Worm (Caenorhabditis elegans) whole organism, young adult: ENCODE measurements around the gene msp-152.

ENCODE experiments used
- B0261.1 ChIP-seq: sonication (generic microtip); optimal IDR thresholded peaks from 2 replicates; lab custom pipeline; 2016; ENCODE audit warnings: mild to moderate bottlenecking, missing genetic modification characterization, moderate library complexity, missing compliant biosample characterization
- D2030.7 ChIP-seq: fragments of 200-800 bp; sonication (Bioruptor generic); IDR thresholded peaks from 2 replicates; pipeline ENCODE4 v1.3.6; 2022; ENCODE audit warnings: missing genetic modification reagents, missing genetic modification characterization, missing compliant biosample characterization
- F33H1.4 ChIP-seq: fragments of 200-800 bp; sonication (Bioruptor generic); IDR thresholded peaks from 2 replicates; pipeline ENCODE4 v1.3.6; 2022; ENCODE audit warnings: missing genetic modification reagents, missing genetic modification characterization, missing compliant biosample characterization
- K12H6.12 ChIP-seq: fragments of 200-800 bp; sonication (Bioruptor generic); optimal IDR thresholded peaks from 2 replicates; lab custom pipeline; 2018; ENCODE audit warnings: mild to moderate bottlenecking, missing genetic modification characterization, missing compliant biosample characterization
- Y95B8A.8 ChIP-seq: fragments of 200-800 bp; sonication (Bioruptor generic); IDR thresholded peaks from 2 replicates; pipeline ENCODE4 v1.3.6; 2022; ENCODE audit warnings: missing genetic modification reagents, missing genetic modification characterization, missing compliant biosample characterization
- aptf-2 ChIP-seq: fragments of 200-800 bp; sonication (Bioruptor generic); conservative IDR thresholded peaks from 2 replicates; pipeline ENCODE4 v1.3.6; 2022; ENCODE audit warnings: missing genetic modification reagents, missing genetic modification characterization, missing compliant biosample characterization
- aptf-3 ChIP-seq: fragments of 200-800 bp; sonication (Bioruptor generic); IDR thresholded peaks from 2 replicates; pipeline ENCODE4 v1.3.6; 2022; ENCODE audit warnings: missing genetic modification characterization, missing compliant biosample characterization
- attf-5 ChIP-seq: fragments of 200-800 bp; sonication (Bioruptor generic); optimal IDR thresholded peaks from 2 replicates; lab custom pipeline; 2018; ENCODE audit warnings: mild to moderate bottlenecking, missing genetic modification characterization, missing compliant biosample characterization
- cebp-1 ChIP-seq, 2 experiments: fragments of 200-800 bp in 1 of 2; sonication (Bioruptor generic) in 1 of 2; sonication (generic microtip) in 1 of 2; IDR thresholded peaks in 1 of 2; optimal IDR thresholded peaks in 1 of 2; 2 replicates each; pipeline versions ENCODE4 v1.3.6 to Lab custom; 2017 to 2022; ENCODE audit warnings: missing compliant biosample characterization in 2 of 2, missing genetic modification characterization in 2 of 2, mild to moderate bottlenecking in 1 of 2, missing genetic modification reagents in 1 of 2, moderate library complexity in 1 of 2
- cebp-2 ChIP-seq: fragments of 200-800 bp; sonication (Bioruptor generic); IDR thresholded peaks from 2 replicates; pipeline ENCODE4 v1.3.6; 2022; ENCODE audit warnings: missing genetic modification characterization, missing compliant biosample characterization
- ceh-91 ChIP-seq: fragments of 200-800 bp; sonication (Bioruptor generic); IDR thresholded peaks from 2 replicates; pipeline ENCODE4 v1.3.6; 2022; ENCODE audit warnings: missing genetic modification reagents, missing genetic modification characterization, missing compliant biosample characterization
- dox-1 ChIP-seq: fragments of 200-800 bp; sonication (Bioruptor generic); IDR thresholded peaks from 2 replicates; pipeline ENCODE4 v1.3.6; 2022; ENCODE audit warnings: missing genetic modification reagents, missing genetic modification characterization, missing compliant biosample characterization
- dpl-1 ChIP-seq: fragments of 150-350 bp; optimal IDR thresholded peaks from 2 replicates; lab custom pipeline; 2014; ENCODE audit warnings: missing biosample characterization, missing genetic modification reagents, missing genetic modification characterization
- efl-1 ChIP-seq: fragments of 150-350 bp; optimal IDR thresholded peaks from 2 replicates; lab custom pipeline; 2014; ENCODE audit warnings: missing biosample characterization, missing genetic modification reagents, missing genetic modification characterization
- egl-44 ChIP-seq: fragments of 200-800 bp; sonication (Bioruptor generic); IDR thresholded peaks from 2 replicates; pipeline ENCODE4 v1.3.6; 2022; ENCODE audit warnings: missing genetic modification reagents, missing genetic modification characterization, missing compliant biosample characterization
- egrh-3 ChIP-seq: fragments of 200-800 bp; sonication (Bioruptor generic); IDR thresholded peaks from 2 replicates; pipeline ENCODE4 v1.3.6; 2022; ENCODE audit warnings: missing genetic modification reagents, missing genetic modification characterization, missing compliant biosample characterization
- ekl-4 ChIP-seq: fragments of 200-800 bp; sonication (Bioruptor generic); IDR thresholded peaks from 2 replicates; pipeline ENCODE4 v1.3.6; 2022; ENCODE audit warnings: missing genetic modification reagents, missing genetic modification characterization, missing compliant biosample characterization
- fkh-3 ChIP-seq: sonication (generic microtip); optimal IDR thresholded peaks from 2 replicates; lab custom pipeline; 2016; ENCODE audit warnings: mild to moderate bottlenecking, missing genetic modification characterization, missing compliant biosample characterization
- gei-17 ChIP-seq: fragments of 200-800 bp; sonication (Bioruptor generic); optimal IDR thresholded peaks from 2 replicates; lab custom pipeline; 2018; ENCODE audit warnings: mild to moderate bottlenecking, missing genetic modification characterization, missing compliant biosample characterization
- hlh-12 ChIP-seq: sonication (generic microtip); optimal IDR thresholded peaks from 2 replicates; lab custom pipeline; 2016; ENCODE audit warnings: missing genetic modification characterization, missing compliant biosample characterization
- hmg-1.2 ChIP-seq: fragments of 200-800 bp; sonication (Bioruptor generic); IDR thresholded peaks from 2 replicates; pipeline ENCODE4 v1.3.6; 2022; ENCODE audit warnings: missing genetic modification reagents, missing genetic modification characterization, missing compliant biosample characterization
- hsf-1 ChIP-seq: fragments of 200-800 bp; sonication (Bioruptor generic); IDR thresholded peaks from 2 replicates; pipeline ENCODE4 v1.3.6; 2022; ENCODE audit warnings: missing genetic modification reagents, missing genetic modification characterization, missing compliant biosample characterization
- lag-1 ChIP-seq: fragments of 200-800 bp; sonication (Bioruptor generic); IDR thresholded peaks from 2 replicates; pipeline ENCODE4 v1.3.6; 2022; ENCODE audit warnings: missing genetic modification reagents, missing genetic modification characterization, missing compliant biosample characterization
- lin-26 ChIP-seq: fragments of 200-800 bp; sonication (Bioruptor generic); IDR thresholded peaks from 2 replicates; pipeline ENCODE4 v1.3.6; 2022; ENCODE audit warnings: missing genetic modification reagents, missing genetic modification characterization, missing compliant biosample characterization
- lin-40 ChIP-seq: sonication (generic microtip); optimal IDR thresholded peaks from 2 replicates; lab custom pipeline; 2016; ENCODE audit warnings: missing genetic modification characterization, mild to moderate bottlenecking, missing compliant biosample characterization, missing genotype, missing genetic modification reagents
- lir-1 ChIP-seq: fragments of 200-800 bp; sonication (Bioruptor generic); conservative IDR thresholded peaks from 2 replicates; pipeline ENCODE4 v1.3.6; 2022; ENCODE audit warnings: missing genetic modification reagents, missing genetic modification characterization, missing compliant biosample characterization
- lsl-1 ChIP-seq: fragments of 200-800 bp; sonication (Bioruptor generic); optimal IDR thresholded peaks from 2 replicates; lab custom pipeline; 2018; ENCODE audit warnings: mild to moderate bottlenecking, missing genetic modification characterization, moderate library complexity, missing compliant biosample characterization
- madf-6 ChIP-seq: fragments of 200-800 bp; sonication (Bioruptor generic); IDR thresholded peaks from 2 replicates; pipeline ENCODE4 v1.3.6; 2022; ENCODE audit warnings: missing genetic modification reagents, missing genetic modification characterization, missing compliant biosample characterization
- madf-8 ChIP-seq: fragments of 200-800 bp; sonication (Bioruptor generic); conservative IDR thresholded peaks from 2 replicates; pipeline ENCODE4 v1.3.6; 2022; ENCODE audit warnings: missing genetic modification reagents, missing genetic modification characterization, missing compliant biosample characterization
- mcd-1 ChIP-seq: fragments of 200-800 bp; sonication (Bioruptor generic); IDR thresholded peaks from 2 replicates; pipeline ENCODE4 v1.3.6; 2022; ENCODE audit warnings: missing genetic modification reagents, missing genetic modification characterization, missing compliant biosample characterization
- mel-28 ChIP-seq: sonication (generic microtip); optimal IDR thresholded peaks from 2 replicates; lab custom pipeline; 2016; ENCODE audit warnings: borderline replicate concordance, mild to moderate bottlenecking, missing genetic modification characterization, missing compliant biosample characterization
- nfya-2 ChIP-seq: fragments of 200-800 bp; sonication (Bioruptor generic); IDR thresholded peaks from 2 replicates; pipeline ENCODE4 v1.3.6; 2022; ENCODE audit warnings: missing genetic modification reagents, missing genetic modification characterization, missing compliant biosample characterization
- nfyb-1 ChIP-seq: fragments of 200-800 bp; sonication (Bioruptor generic); IDR thresholded peaks from 2 replicates; pipeline ENCODE4 v1.3.6; 2022; ENCODE audit warnings: missing genetic modification reagents, missing genetic modification characterization, missing compliant biosample characterization
- nhr-179 ChIP-seq: sonication (generic microtip); optimal IDR thresholded peaks from 2 replicates; lab custom pipeline; 2016; ENCODE audit warnings: mild to moderate bottlenecking, missing genetic modification characterization, missing compliant biosample characterization
- nhr-80 ChIP-seq: sonication (generic microtip); optimal IDR thresholded peaks from 2 replicates; lab custom pipeline; 2016; ENCODE audit warnings: missing genetic modification characterization, missing compliant biosample characterization
- repo-1 ChIP-seq: sonication (generic microtip); optimal IDR thresholded peaks from 2 replicates; lab custom pipeline; 2017; ENCODE audit warnings: mild to moderate bottlenecking, missing genetic modification characterization, missing compliant biosample characterization
- snpc-1.3 ChIP-seq: sonication (generic microtip); optimal IDR thresholded peaks from 2 replicates; lab custom pipeline; 2017; ENCODE audit warnings: missing genetic modification characterization, mild to moderate bottlenecking, missing compliant biosample characterization, antibody characterized with exemption, moderate library complexity, missing genotype, missing genetic modification reagents; ENCODE audit not compliant: insufficient read depth
- somi-1 ChIP-seq: fragments of 200-800 bp; sonication (Bioruptor generic); optimal IDR thresholded peaks from 2 replicates; lab custom pipeline; 2018; ENCODE audit warnings: mild to moderate bottlenecking, missing genetic modification characterization, missing compliant biosample characterization
- sptf-2 ChIP-seq: fragments of 200-800 bp; sonication (Bioruptor generic); optimal IDR thresholded peaks from 2 replicates; lab custom pipeline; 2018; ENCODE audit warnings: mild to moderate bottlenecking, missing genetic modification characterization, missing compliant biosample characterization
- unc-130 ChIP-seq: sonication (generic microtip); optimal IDR thresholded peaks from 2 replicates; lab custom pipeline; 2016; ENCODE audit warnings: missing genetic modification reagents, missing genetic modification characterization, missing compliant biosample characterization
- unc-62 ChIP-seq: fragments of 150-350 bp; optimal IDR thresholded peaks from 2 replicates; lab custom pipeline; 2014; ENCODE audit warnings: missing biosample characterization, missing genetic modification reagents, missing genetic modification characterization
- xnd-1 ChIP-seq: sonication (generic microtip); optimal IDR thresholded peaks from 2 replicates; lab custom pipeline; 2016; ENCODE audit warnings: missing genotype, missing genetic modification reagents, missing genetic modification characterization, missing compliant biosample characterization
- zim-3 ChIP-seq: sonication (generic microtip); optimal IDR thresholded peaks from 2 replicates; lab custom pipeline; 2017; ENCODE audit warnings: mild to moderate bottlenecking, missing genetic modification characterization, moderate library complexity, missing compliant biosample characterization

Gene msp-152

DNA sequence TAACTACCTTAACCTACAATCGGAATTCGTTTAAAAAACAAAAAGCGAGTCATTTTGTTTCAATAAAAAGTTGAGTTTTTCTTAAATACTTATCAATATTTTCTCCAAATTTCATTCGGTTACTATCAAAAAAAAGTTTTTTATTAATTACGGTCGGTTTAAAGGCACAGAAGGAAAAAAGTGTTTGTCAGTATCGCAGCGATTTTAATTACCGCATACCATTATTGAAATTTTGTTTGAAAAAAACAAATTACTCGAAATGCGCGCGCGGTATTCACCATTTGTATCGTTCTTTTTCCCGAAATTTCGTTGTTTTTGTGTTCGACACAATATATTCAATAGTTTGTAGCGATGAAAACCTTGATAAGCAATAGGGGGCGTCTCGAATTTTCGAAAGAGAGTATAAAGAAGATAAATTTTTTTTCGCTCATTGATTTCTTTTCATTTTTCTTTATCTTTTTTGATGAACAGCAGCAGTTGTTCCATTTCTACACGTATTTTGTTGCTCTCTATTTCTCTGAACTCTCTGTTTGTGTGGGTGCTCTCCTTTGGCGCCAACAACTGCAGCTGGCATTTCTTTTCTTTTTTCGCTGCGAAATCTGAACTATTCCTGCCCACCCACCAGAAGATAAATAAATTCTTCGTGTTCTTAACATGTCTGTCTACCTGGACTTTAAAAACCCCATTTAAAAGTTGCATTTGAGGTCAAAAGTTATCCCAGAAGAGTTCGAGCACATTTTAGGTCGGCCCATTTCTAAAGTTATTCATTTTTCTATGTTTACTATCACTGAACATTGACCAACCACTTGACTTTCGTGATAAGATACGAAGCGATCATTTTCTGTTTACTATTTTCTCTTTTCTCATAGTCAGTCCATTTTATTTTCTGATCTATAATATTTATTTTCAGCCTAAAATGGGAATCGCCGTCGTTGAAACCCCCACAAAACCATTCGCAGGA is 44.0 kb upstream of the msp-152 start, which contains the start of gene pgm-1:
Gene pgm-1 (plus strand): TSS at position 911 of the 961 bp plus-strand sequence.
- TF ChIP-seq nfyb-1 (GFP tag; lab: Robert Waterston, UW) (no peak), hsf-1 (peak; percentile 86), lin-26 (GFP tag; lab: Robert Waterston, UW) (0 out of 2 replicates have a peak, but pooled peaks have one; percentile 24), repo-1 (no peak), dpl-1 (GFP tag; lab: Kevin White, UChicago) (peak; percentile 19), egrh-3 (GFP tag; lab: Robert Waterston, UW) (no peak; the same call in 1 of the 2 replicates), mcd-1 (GFP tag; lab: Robert Waterston, UW) (0 out of 2 replicates have a peak, but pooled peaks have one; percentile 13), hmg-1.2 (GFP tag; lab: Robert Waterston, UW) (no peak; the same call in 1 of the 2 replicates), lir-1 (GFP tag; lab: Robert Waterston, UW) (no peak), F33H1.4 (GFP tag; lab: Robert Waterston, UW) (peak; percentile 52; the same call in 1 of the 2 replicates), nhr-80 (peak; percentile 15), ceh-91 (peak; percentile 77), lin-40 (tag; lab: Kevin White, UChicago) (peak; percentile 3), cebp-1 (GFP tag; IDR thresholded peaks at IDR 0.05; lab: Robert Waterston, UW) (no peak), cebp-1 (tag; optimal IDR thresholded peaks at IDR 0.05; lab: Kevin White, UChicago) (peak; percentile 24), D2030.7 (GFP tag; lab: Robert Waterston, UW) (0 out of 2 replicates have a peak, but pooled peaks have one; percentile 12), aptf-2 (GFP tag; lab: Robert Waterston, UW) (no peak), attf-5 (GFP tag; lab: Kevin White, UChicago) (peak; percentile 31), lsl-1 (GFP tag; lab: Kevin White, UChicago) (peak; percentile 94), efl-1 (GFP tag; lab: Kevin White, UChicago) (peak; percentile 74), nfya-2 (GFP tag; lab: Robert Waterston, UW) (no peak), hlh-12 (tag; lab: Kevin White, UChicago) (no peak), snpc-1.3 (tag; lab: Kevin White, UChicago) (peak; percentile 8), madf-6 (GFP tag; lab: Robert Waterston, UW) (peak; percentile 90), xnd-1 (tag; lab: Kevin White, UChicago) (peak; percentile 73), K12H6.12 (tag; lab: Kevin White, UChicago) (peak; percentile 14), dox-1 (GFP tag; lab: Robert Waterston, UW) (peak; percentile 25; the same call in 1 of the 2 replicates), madf-8 (GFP tag; lab: Robert Waterston, UW) (peak; percentile 74)

DNA sequence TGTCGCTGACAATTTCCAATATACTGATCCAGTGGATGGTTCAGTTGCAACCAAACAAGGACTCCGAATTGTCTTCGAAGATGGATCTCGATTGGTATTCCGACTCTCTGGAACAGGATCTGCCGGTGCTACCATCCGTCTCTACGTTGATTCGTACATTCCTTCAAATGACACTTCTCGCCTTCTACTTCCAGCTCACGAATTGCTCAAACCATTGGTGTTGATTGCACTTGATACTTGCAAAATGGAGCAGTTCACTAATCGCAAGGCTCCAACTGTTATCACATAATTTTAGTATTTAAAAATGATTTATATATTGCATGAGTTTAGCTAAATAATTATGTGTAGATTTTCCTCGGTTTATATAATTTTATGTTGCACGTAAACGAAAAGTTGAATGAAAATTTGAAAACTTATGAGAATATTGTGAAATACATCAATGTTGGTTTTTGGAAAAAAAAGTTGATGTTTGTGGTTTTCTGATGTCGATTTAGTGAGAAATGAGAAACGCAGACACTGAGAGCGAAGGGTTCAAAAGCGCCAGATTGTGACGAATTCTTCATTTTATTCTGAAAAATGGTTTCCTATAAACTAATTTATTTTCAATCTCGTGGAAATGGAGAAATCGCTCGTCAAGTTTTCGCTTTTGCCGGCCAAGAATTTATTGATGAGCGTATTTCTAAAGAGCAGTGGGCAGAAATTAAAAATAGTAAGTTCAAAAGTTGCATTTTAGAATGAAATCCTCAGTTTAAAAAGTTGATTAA is 41.6 kb upstream of the msp-152 start, which contains the start of gene gst-9:
Gene gst-9 (plus strand): TSS at position 574 of the 764 bp plus-strand sequence.
- TF ChIP-seq sptf-2 (GFP tag; lab: Kevin White, UChicago) (no peak), gei-17 (peak; percentile 14), F33H1.4 (GFP tag; lab: Robert Waterston, UW) (no peak), ekl-4 (GFP tag; lab: Robert Waterston, UW) (peak; percentile 71; the same call in 1 of the 2 replicates), lag-1 (GFP tag; lab: Robert Waterston, UW) (no peak), somi-1 (GFP tag; lab: Kevin White, UChicago) (no peak), unc-62 (GFP tag; lab: Kevin White, UChicago) (no peak), aptf-3 (GFP tag; lab: Robert Waterston, UW) (no peak), zim-3 (tag; lab: Kevin White, UChicago) (peak; percentile 11), cebp-2 (0 out of 2 replicates have a peak, but pooled peaks have one; percentile 5), ceh-91 (no peak), B0261.1 (tag; lab: Kevin White, UChicago) (no peak), Y95B8A.8 (GFP tag; lab: Robert Waterston, UW) (no peak), unc-130 (GFP tag; lab: Kevin White, UChicago) (no peak), xnd-1 (tag; lab: Kevin White, UChicago) (no peak), nhr-179 (no peak), aptf-2 (GFP tag; lab: Robert Waterston, UW) (no peak), egl-44 (GFP tag; lab: Robert Waterston, UW) (no peak), mel-28 (tag; lab: Kevin White, UChicago) (no peak), fkh-3 (tag; lab: Kevin White, UChicago) (no peak)
